Fruit fly (Drosophila melanogaster) S2 (cell line): ENCODE results near the gene Lsp1beta.

ENCODE experiments used
- CG8478 ChIP-seq: fragments of >200 bp; optimal IDR thresholded peaks from 2 replicates; lab custom pipeline; 2018
- CTCF ChIP-seq, 2 experiments: fragments of >200 bp; optimal IDR thresholded peaks; 2 replicates each; lab custom pipeline; 2018

- TF ChIP-seq CTCF (optimal IDR thresholded peaks at IDR 0.05; lab: Kevin White, UChicago): no peak
- no peak for TF ChIP-seq CG8478 (lab: Kevin White, UChicago)
Measured at dm6 chr2L:849138-849744, 49.1 kb upstream of the Lsp1beta start.
